Fruit fly (Drosophila melanogaster) Kc167 (cell line): ENCODE data around the gene Desat1.
"Not testable (repeated sequence)": the region's sequence is repeated elsewhere in the genome, so short reads cannot be mapped to it uniquely, and the experiment has no call there.

Experiments used
- Myc ChIP-seq: fragments of >200 bp; optimal IDR thresholded peaks from 2 replicates; lab custom pipeline; 2017; ENCODE audit warnings: missing external identifiers
- Sin3A ChIP-seq: fragments of >200 bp; optimal IDR thresholded peaks from 2 replicates; lab custom pipeline; 2018; ENCODE audit warnings: missing external identifiers
- h ChIP-seq: fragments of >200 bp; optimal IDR thresholded peaks from 3 replicates; lab custom pipeline; 2018; ENCODE audit warnings: missing external identifiers
- insv ChIP-seq: fragments of >200 bp; optimal IDR thresholded peaks from 3 replicates; lab custom pipeline; 2018; ENCODE audit warnings: missing external identifiers
- psq ChIP-seq: fragments of >200 bp; optimal IDR thresholded peaks from 2 replicates; lab custom pipeline; 2017; ENCODE audit warnings: missing external identifiers
- ttk ChIP-seq: sonication (Bioruptor generic); optimal IDR thresholded peaks from 2 replicates; lab custom pipeline; 2017; ENCODE audit warnings: missing external identifiers

The Desat1 gene

dm6 chr3R:12456370-12456940 is 17.1 kb downstream of the Desat1 start, which contains the start of gene trus:
trus (plus strand) TSS chr3R:12456573.
- TF ChIP-seq ttk (lab: Kevin White, UChicago) (no peak), insv (no peak), psq (lab: Kevin White, UChicago) (no peak), Myc (no peak), h (lab: Kevin White, UChicago) (no peak), Sin3A (lab: Kevin White, UChicago) (no peak)

dm6 chr3R:12459879-12460522 is 20.6 kb downstream of the Desat1 start, which contains the start of the genes CG5961 and Polr3C:
CG5961 (minus strand) TSS chr3R:12460294.
Polr3C (plus strand) TSS chr3R:12460414.
- TF ChIP-seq Myc, result no peak
- TF ChIP-seq insv, result no peak
- no peak for TF ChIP-seq ttk (lab: Kevin White, UChicago)
- no peak for TF ChIP-seq Sin3A (lab: Kevin White, UChicago)
- TF ChIP-seq psq (lab: Kevin White, UChicago), result peak; percentile 69

dm6 chr3R:12465198-12465597 is 25.8 kb downstream of the Desat1 start, which contains the start of gene CG5608:
CG5608 (minus strand) TSS chr3R:12465298.
- not testable (repeated sequence) for TF ChIP-seq ttk (lab: Kevin White, UChicago); Sin3A (lab: Kevin White, UChicago); insv

- not testable (repeated sequence) for TF ChIP-seq h (lab: Kevin White, UChicago); insv; psq (lab: Kevin White, UChicago)
Measured at dm6 chr3R:12467675-12468074, 28.3 kb downstream of the Desat1 start, which contains the start of gene Hsp70Ba. Hsp70Ba (minus strand) TSS chr3R:12467776.
